Fruit fly (Drosophila melanogaster) whole organism, prepupa: ENCODE results near the gene CG16734.
A peak's percentile ranks its signal among the peaks of the same experiment; 100 is the strongest.

Experiments
- Blimp-1 ChIP-seq: fragments of 200-800 bp; sonication (Bioruptor generic); optimal IDR thresholded peaks from 3 replicates; lab custom pipeline; 2017; ENCODE audit warnings: missing biosample characterization, missing genetic modification characterization, mild to moderate bottlenecking, moderate library complexity, missing genetic modification reagents
- CG10631 ChIP-seq: fragments of 200-800 bp; sonication (Bioruptor generic); optimal IDR thresholded peaks from 2 replicates; lab custom pipeline; 2016; ENCODE audit warnings: missing biosample characterization, missing genetic modification characterization
- CG10669 ChIP-seq: fragments of 200-800 bp; sonication (Bioruptor generic); optimal IDR thresholded peaks from 3 replicates; lab custom pipeline; 2018; ENCODE audit warnings: missing biosample characterization, mild to moderate bottlenecking, missing genetic modification characterization, moderate library complexity
- CG11762 ChIP-seq: fragments of 200-800 bp; sonication (Bioruptor generic); optimal IDR thresholded peaks from 3 replicates; lab custom pipeline; 2016; ENCODE audit warnings: missing biosample characterization, missing genetic modification characterization; ENCODE audit not compliant: insufficient read depth
- CG11902 ChIP-seq: fragments of 200-800 bp; sonication (Bioruptor generic); optimal IDR thresholded peaks from 3 replicates; lab custom pipeline; 2016; ENCODE audit warnings: missing biosample characterization, missing genetic modification characterization
- CG15336 ChIP-seq: fragments of 200-800 bp; sonication (Bioruptor generic); IDR thresholded peaks from 2 replicates; pipeline ENCODE4 v1.3.6; 2022; ENCODE audit warnings: missing biosample characterization, missing genetic modification characterization
- CG32006 ChIP-seq: fragments of 200-800 bp; sonication (Bioruptor generic); optimal IDR thresholded peaks from 3 replicates; lab custom pipeline; 2017; ENCODE audit warnings: missing biosample characterization, mild to moderate bottlenecking, missing genetic modification characterization
- CG34406 ChIP-seq: fragments of 200-800 bp; sonication (Bioruptor generic); optimal IDR thresholded peaks from 3 replicates; lab custom pipeline; 2016; ENCODE audit warnings: missing biosample characterization, missing genetic modification characterization
- CG4318 ChIP-seq: fragments of 200-800 bp; sonication (Bioruptor generic); optimal IDR thresholded peaks from 3 replicates; lab custom pipeline; 2017; ENCODE audit warnings: missing biosample characterization, mild to moderate bottlenecking, missing genetic modification characterization
- CG6163 ChIP-seq: fragments of 200-800 bp; sonication (Bioruptor generic); IDR thresholded peaks from 3 replicates; pipeline ENCODE4 v1.3.6; 2022; ENCODE audit warnings: missing biosample characterization, missing genetic modification characterization
- CG6276 ChIP-seq: fragments of 200-800 bp; sonication (Bioruptor generic); optimal IDR thresholded peaks from 2 replicates; lab custom pipeline; 2017; ENCODE audit warnings: missing biosample characterization, mild to moderate bottlenecking, missing genetic modification characterization
- CG6792 ChIP-seq: fragments of 200-800 bp; sonication (Bioruptor generic); optimal IDR thresholded peaks from 3 replicates; lab custom pipeline; 2016; ENCODE audit warnings: missing biosample characterization, missing genetic modification characterization
- CG6854 ChIP-seq: fragments of 200-800 bp; sonication (Bioruptor generic); optimal IDR thresholded peaks from 2 replicates; lab custom pipeline; 2017; ENCODE audit warnings: missing biosample characterization, mild to moderate bottlenecking, missing genetic modification characterization
- CG7368 ChIP-seq: fragments of 200-800 bp; sonication (Bioruptor generic); optimal IDR thresholded peaks from 3 replicates; lab custom pipeline; 2016; ENCODE audit warnings: missing biosample characterization, missing genetic modification characterization
- CG8119 ChIP-seq: fragments of 200-800 bp; sonication (Bioruptor generic); IDR thresholded peaks from 3 replicates; pipeline ENCODE4 v1.3.6; 2022; ENCODE audit warnings: missing biosample characterization, missing genetic modification characterization
- CG8319 ChIP-seq: fragments of 200-800 bp; sonication (Bioruptor generic); optimal IDR thresholded peaks from 3 replicates; lab custom pipeline; 2016; ENCODE audit warnings: missing biosample characterization, missing genetic modification characterization
- CG8632 ChIP-seq: fragments of 200-800 bp; sonication (Bioruptor generic); optimal IDR thresholded peaks from 3 replicates; lab custom pipeline; 2016; ENCODE audit warnings: missing biosample characterization, missing genetic modification characterization
- CG9139 ChIP-seq: fragments of 200-800 bp; sonication (Bioruptor generic); optimal IDR thresholded peaks from 3 replicates; lab custom pipeline; 2017; ENCODE audit warnings: missing biosample characterization, mild to moderate bottlenecking, missing genetic modification characterization
- Eip75B ChIP-seq: fragments of 200-800 bp; sonication (Bioruptor generic); optimal IDR thresholded peaks from 3 replicates; lab custom pipeline; 2016; ENCODE audit warnings: missing biosample characterization, missing genetic modification characterization
- Ets21C ChIP-seq: fragments of 200-800 bp; sonication (Bioruptor generic); optimal IDR thresholded peaks from 3 replicates; lab custom pipeline; 2016; ENCODE audit warnings: missing biosample characterization, missing genetic modification characterization
- Ets96B ChIP-seq: fragments of 200-800 bp; optimal IDR thresholded peaks from 2 replicates; lab custom pipeline; 2019; ENCODE audit warnings: missing biosample characterization, mild to moderate bottlenecking, missing genetic modification characterization, moderate library complexity
- Gug ChIP-seq: fragments of 200-800 bp; sonication (Bioruptor generic); IDR thresholded peaks from 2 replicates; pipeline ENCODE4 v1.3.6; 2022; ENCODE audit warnings: missing biosample characterization, missing genetic modification characterization
- Hr38 ChIP-seq: sonication (Bioruptor generic); optimal IDR thresholded peaks from 2 replicates; lab custom pipeline; 2016; ENCODE audit warnings: missing biosample characterization, missing genetic modification characterization
- Hr4 ChIP-seq: fragments of 200-800 bp; sonication (Bioruptor generic); optimal IDR thresholded peaks from 3 replicates; lab custom pipeline; 2016; ENCODE audit warnings: missing biosample characterization, missing genetic modification characterization
- Lpt ChIP-seq: fragments of 200-800 bp; sonication (Bioruptor generic); optimal IDR thresholded peaks from 3 replicates; lab custom pipeline; 2016; ENCODE audit warnings: missing biosample characterization, missing genetic modification characterization
- Met ChIP-seq: fragments of 200-800 bp; sonication (Bioruptor generic); optimal IDR thresholded peaks from 3 replicates; lab custom pipeline; 2016; ENCODE audit warnings: missing biosample characterization, missing genetic modification characterization
- OdsH ChIP-seq: fragments of 200-800 bp; sonication (Bioruptor generic); optimal IDR thresholded peaks from 3 replicates; lab custom pipeline; 2016; ENCODE audit warnings: missing biosample characterization, missing genetic modification characterization
- Smox ChIP-seq: fragments of 200-800 bp; sonication (Bioruptor generic); optimal IDR thresholded peaks from 3 replicates; lab custom pipeline; 2016; ENCODE audit warnings: missing biosample characterization, missing genetic modification characterization
- Sox14 ChIP-seq: fragments of 200-800 bp; sonication (Bioruptor generic); optimal IDR thresholded peaks from 3 replicates; lab custom pipeline; 2016; ENCODE audit warnings: missing biosample characterization, missing genetic modification characterization
- Sox15 ChIP-seq: fragments of 200-800 bp; sonication (Bioruptor generic); optimal IDR thresholded peaks from 3 replicates; lab custom pipeline; 2016; ENCODE audit warnings: missing biosample characterization, missing genetic modification characterization
- acj6 ChIP-seq: fragments of 200-800 bp; sonication (Bioruptor generic); optimal IDR thresholded peaks from 3 replicates; lab custom pipeline; 2016; ENCODE audit warnings: missing biosample characterization, missing genetic modification characterization
- dsx ChIP-seq: fragments of 200-800 bp; optimal IDR thresholded peaks from 3 replicates; lab custom pipeline; 2019; ENCODE audit warnings: missing biosample characterization, mild to moderate bottlenecking, missing genetic modification characterization, moderate library complexity; ENCODE audit not compliant: poor library complexity, severe bottlenecking
- eg ChIP-seq: fragments of 200-800 bp; sonication (Bioruptor generic); IDR thresholded peaks from 3 replicates; pipeline ENCODE4 v1.3.6; 2022; ENCODE audit warnings: missing biosample characterization, missing genetic modification characterization
- fd59A ChIP-seq: fragments of 200-800 bp; sonication (Bioruptor generic); optimal IDR thresholded peaks from 2 replicates; lab custom pipeline; 2017; ENCODE audit warnings: missing biosample characterization, mild to moderate bottlenecking, missing genetic modification characterization, missing genetic modification reagents
- lz ChIP-seq: fragments of 200-800 bp; sonication (Bioruptor generic); optimal IDR thresholded peaks from 3 replicates; lab custom pipeline; 2016; ENCODE audit warnings: missing biosample characterization, missing genetic modification characterization
- pdm3 ChIP-seq: fragments of 200-800 bp; sonication (Bioruptor generic); optimal IDR thresholded peaks from 3 replicates; lab custom pipeline; 2016; ENCODE audit warnings: missing biosample characterization, missing genetic modification characterization
- spab ChIP-seq: fragments of 200-800 bp; sonication (Bioruptor generic); optimal IDR thresholded peaks from 2 replicates; lab custom pipeline; 2017; ENCODE audit warnings: missing biosample characterization, mild to moderate bottlenecking, missing genetic modification characterization, missing genetic modification reagents
- ss ChIP-seq, 2 experiments: fragments of 200-800 bp; sonication (Bioruptor generic); optimal IDR thresholded peaks; 2 replicates in 1 of 2; 3 replicates in 1 of 2; lab custom pipeline; 2017 to 2018; ENCODE audit warnings: mild to moderate bottlenecking in 2 of 2, missing biosample characterization in 2 of 2, missing genetic modification characterization in 2 of 2, moderate library complexity in 1 of 2
- svp ChIP-seq: fragments of 200-800 bp; sonication (Bioruptor generic); peaks from one replicate; lab custom pipeline; 2016; ENCODE audit warnings: missing biosample characterization, missing genetic modification characterization
- topi ChIP-seq: fragments of 200-800 bp; sonication (Bioruptor generic); optimal IDR thresholded peaks from 3 replicates; lab custom pipeline; 2016; ENCODE audit warnings: missing biosample characterization, missing genetic modification characterization
- vri ChIP-seq: fragments of 200-800 bp; sonication (Bioruptor generic); optimal IDR thresholded peaks from 3 replicates; lab custom pipeline; 2016; ENCODE audit warnings: missing biosample characterization, mild to moderate bottlenecking, missing genetic modification characterization

Gene CG16734

dm6 chr3R:9213029-9213428 is 41.8 kb upstream of the CG16734 start (continued):
- TF ChIP-seq lz (GFP tag; lab: Kevin White, UChicago) (peak; percentile 33), CG8119 (0 out of 3 replicates have a peak, but pooled peaks have one; percentile 35), pdm3 (GFP tag; lab: Kevin White, UChicago) (peak; percentile 27)

DNA sequence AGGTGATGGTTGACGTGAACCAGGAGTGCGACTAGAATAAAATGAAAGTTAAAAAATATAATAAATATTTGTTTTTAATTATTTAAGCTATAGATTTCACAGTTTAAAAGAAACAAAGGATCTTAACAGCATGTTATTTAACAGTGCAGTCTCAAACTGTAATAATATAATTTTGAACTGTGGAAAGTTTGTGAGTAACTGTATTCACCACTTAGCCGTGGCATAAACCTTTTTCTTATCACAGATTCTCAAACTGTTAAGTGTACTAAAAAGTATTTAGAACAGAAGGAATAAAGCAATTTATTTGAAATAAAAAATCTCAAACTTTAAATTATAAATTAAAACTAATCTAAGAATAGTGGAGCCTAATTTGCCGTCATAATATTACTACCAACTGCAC is 40.6 kb upstream of the CG16734 start:
- peak; percentile 61 for TF ChIP-seq Sox14
- no peak for TF ChIP-seq Eip75B (GFP tag; lab: Kevin White, UChicago)
- no peak for TF ChIP-seq CG11902 (GFP tag; lab: Kevin White, UChicago)

- TF ChIP-seq CG7368 (GFP tag; lab: Kevin White, UChicago) (no peak), Blimp-1 (GFP tag; lab: Kevin White, UChicago) (peak; percentile 86)
- TF ChIP-seq, all 60 proteins: peak for 1
Measured at dm6 chr3R:9215551-9215950, 39.3 kb upstream of the CG16734 start.

DNA sequence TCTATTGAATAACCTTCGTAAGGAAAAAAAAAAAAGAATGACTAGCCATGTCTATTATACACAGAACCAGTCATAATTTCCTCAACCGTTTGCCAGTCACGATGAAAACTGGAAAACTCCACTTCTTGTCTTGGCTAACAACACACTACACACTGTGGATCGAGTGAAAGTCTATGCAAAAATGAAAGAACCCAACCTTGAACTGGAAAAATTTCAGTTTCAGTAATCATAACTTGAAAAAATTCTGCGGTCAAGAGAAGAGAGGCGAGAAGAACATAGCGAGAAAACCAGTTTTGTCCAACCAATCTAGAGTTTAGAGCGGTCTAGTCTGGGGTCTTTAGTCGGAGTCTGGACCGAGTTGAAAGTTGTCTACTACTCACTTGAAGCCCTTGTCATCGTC is 37.2 kb upstream of the CG16734 start:
- TF ChIP-seq CG34406 (GFP tag; lab: Kevin White, UChicago) (no peak), CG6163 (GFP tag; lab: Robert Waterston, UW) (no peak), Lpt (no peak), CG15336 (GFP tag; lab: Robert Waterston, UW) (no peak), ss (GFP tag; optimal IDR thresholded peaks at IDR 0.05; lab: Kevin White, UChicago) (no peak), Smox (GFP tag; lab: Kevin White, UChicago) (no peak), Hr4 (GFP tag; lab: Kevin White, UChicago) (no peak), CG4318 (GFP tag; lab: Kevin White, UChicago) (no peak), Hr38 (GFP tag; lab: Kevin White, UChicago) (no peak), fd59A (no peak)

dm6 chr3R:9220064-9220864 is 34.6 kb upstream of the CG16734 start:
- TF ChIP-seq Smox (GFP tag; lab: Kevin White, UChicago) (peak; percentile 76), Blimp-1 (GFP tag; lab: Kevin White, UChicago) (no peak), lz (GFP tag; lab: Kevin White, UChicago) (peak; percentile 78), Ets96B (tag; lab: Kevin White, UChicago) (peak; percentile 59), CG8319 (GFP tag; lab: Kevin White, UChicago) (peak; percentile 44), topi (GFP tag; lab: Kevin White, UChicago) (peak; percentile 82), CG11902 (GFP tag; lab: Kevin White, UChicago) (peak; percentile 52), CG6854 (GFP tag; lab: Kevin White, UChicago) (peak; percentile 29), CG11762 (GFP tag; lab: Kevin White, UChicago) (peak; percentile 14), CG7368 (GFP tag; lab: Kevin White, UChicago) (peak; percentile 19), CG9139 (GFP tag; lab: Kevin White, UChicago) (peak; percentile 75), Lpt (peak; percentile 81), CG6163 (GFP tag; lab: Robert Waterston, UW) (peak; percentile 84), CG10669 (peak; percentile 60), CG10631 (peak; percentile 64), Ets21C (GFP tag; lab: Kevin White, UChicago) (peak; percentile 72), pdm3 (GFP tag; lab: Kevin White, UChicago) (peak; percentile 70), spab (GFP tag; lab: Kevin White, UChicago) (peak; percentile 51), Sox15 (peak; percentile 56), vri (no peak), OdsH (GFP tag; lab: Kevin White, UChicago) (peak; percentile 56), svp (GFP tag; lab: Kevin White, UChicago) (peak; percentile 88), CG6792 (GFP tag; lab: Kevin White, UChicago) (peak; percentile 71), CG8119 (peak; percentile 89), CG32006 (GFP tag; lab: Kevin White, UChicago) (peak; percentile 46), Gug (GFP tag; lab: Robert Waterston, UW) (0 out of 2 replicates have a peak, but pooled peaks have one; percentile 26), CG6276 (GFP tag; lab: Kevin White, UChicago) (peak; percentile 81), acj6 (peak; percentile 64), Met (GFP tag; lab: Kevin White, UChicago) (peak; percentile 74), dsx (peak; percentile 71), eg (peak; percentile 89), CG8632 (peak; percentile 71)
